Worm (Caenorhabditis elegans) whole organism, early embryonic: Measurements from ENCODE around the gene fcho-1.

Experiments
- ceh-13 ChIP-seq: fragments of 200-800 bp; sonication (Bioruptor generic); optimal IDR thresholded peaks from 2 replicates; lab custom pipeline; 2018; ENCODE audit warnings: mild to moderate bottlenecking, missing genetic modification characterization, missing compliant biosample characterization
- tbx-37 ChIP-seq: fragments of 200-800 bp; sonication (Bioruptor generic); conservative IDR thresholded peaks from 2 replicates; pipeline ENCODE4 v1.3.6; 2022; ENCODE audit warnings: missing genetic modification reagents, missing genetic modification characterization, missing compliant biosample characterization

- TF ChIP-seq tbx-37 (GFP tag; lab: Robert Waterston, UW) = no peak
- no peak for TF ChIP-seq ceh-13 (GFP tag; lab: Kevin White, UChicago)
These were observed 34.3 kb downstream of the fcho-1 start for ce11 chrII:1344524-1345119.
